Worm (Caenorhabditis elegans): ENCODE results near the gene F59B2.8.

ce11 chrIII:8985965-8986364 lies 24.0 kb downstream of the F59B2.8 start:
- TF ChIP-seq egl-27 (tag; optimal IDR thresholded peaks at IDR 0.05), result no peak
- no peak for TF ChIP-seq snpc-4 (tag; optimal IDR thresholded peaks at IDR 0.05)
- no peak for TF ChIP-seq dpl-1 (GFP tag; optimal IDR thresholded peaks at IDR 0.05)
- no peak for TF ChIP-seq ceh-44 (GFP tag; IDR thresholded peaks at IDR 0.05)
- no peak for TF ChIP-seq unc-39 (tag; optimal IDR thresholded peaks at IDR 0.05)
- TF ChIP-seq ama-1 (optimal IDR thresholded peaks at IDR 0.05), result no peak
- TF ChIP-seq mxl-3 (GFP tag; optimal IDR thresholded peaks at IDR 0.05), result peak; percentile 3
- TF ChIP-seq cey-2 (tag; optimal IDR thresholded peaks at IDR 0.05; ENCODE audit: borderline replicate concordance, insufficient read depth), result no peak
- TF ChIP-seq fkh-10 (GFP tag; optimal IDR thresholded peaks at IDR 0.05), result no peak
- no peak for TF ChIP-seq T26A8.4 (GFP tag; IDR thresholded peaks at IDR 0.05)
- TF ChIP-seq nhr-41 (GFP tag; IDR thresholded peaks at IDR 0.05), result no peak
- no peak for TF ChIP-seq pha-4 (GFP tag; IDR thresholded peaks at IDR 0.05)
- no peak for TF ChIP-seq pha-4 (tag; optimal IDR thresholded peaks at IDR 0.05)
- no peak for TF ChIP-seq nhr-102 (tag; optimal IDR thresholded peaks at IDR 0.05)
